Fruit fly (Drosophila melanogaster): ENCODE measurements around the gene CG18808.

dm6 chr3L:4852411-4853050, 45.3 kb upstream of the CG18808 start, which contains the start of gene CG32237:
- TF ChIP-seq CG7101 (tag; optimal IDR thresholded peaks at IDR 0.05): no peak
- TF ChIP-seq Mnt (GFP tag; optimal IDR thresholded peaks at IDR 0.05): no peak
- TF ChIP-seq kay (GFP tag; ENCODE audit: borderline replicate concordance): no peak
- no peak for TF ChIP-seq CG33017 (tag; optimal IDR thresholded peaks at IDR 0.05)
